Fruit fly (Drosophila melanogaster) whole organism, embryonic: ENCODE results near the gene Rok.

Experiments
- Bgb ChIP-seq: fragments of 200-800 bp; sonication (Bioruptor generic); IDR thresholded peaks from 2 replicates; pipeline ENCODE4 v1.3.6; 2022; ENCODE audit warnings: missing biosample characterization, missing genetic modification characterization; ENCODE audit not compliant: partially characterized antibody
- CG10543 ChIP-seq: fragments of 200-800 bp; sonication (Bioruptor generic); optimal IDR thresholded peaks from 3 replicates; lab custom pipeline; 2017; ENCODE audit warnings: missing biosample characterization, mild to moderate bottlenecking, missing genetic modification characterization, moderate library complexity
- CG11247 ChIP-seq: fragments of 200-800 bp; sonication (Bioruptor generic); IDR thresholded peaks from 2 replicates; pipeline ENCODE4 v1.3.6; 2022; ENCODE audit warnings: missing biosample characterization, missing genetic modification characterization
- CG11398 ChIP-seq: fragments of 200-800 bp; sonication (Bioruptor generic); optimal IDR thresholded peaks from 2 replicates; lab custom pipeline; 2016; ENCODE audit warnings: missing biosample characterization, missing genetic modification characterization
- CG12155 ChIP-seq: fragments of 200-800 bp; sonication (Bioruptor generic); optimal IDR thresholded peaks from 3 replicates; lab custom pipeline; 2016; ENCODE audit warnings: missing biosample characterization, missing genetic modification characterization
- CG14667 ChIP-seq: fragments of 200-800 bp; sonication (Bioruptor generic); IDR thresholded peaks from 2 replicates; pipeline ENCODE4 v1.3.6; 2022; ENCODE audit warnings: missing biosample characterization, missing genetic modification characterization
- CG14860 ChIP-seq: fragments of 200-800 bp; sonication (Bioruptor generic); IDR thresholded peaks from 3 replicates; pipeline ENCODE4 v1.3.6; 2022; ENCODE audit warnings: missing biosample characterization, missing genetic modification characterization; ENCODE audit not compliant: partially characterized antibody
- CG17359 ChIP-seq: fragments of 200-800 bp; sonication (Bioruptor generic); optimal IDR thresholded peaks from 3 replicates; lab custom pipeline; 2018; ENCODE audit warnings: missing biosample characterization, mild to moderate bottlenecking, missing genetic modification characterization, moderate library complexity
- CG18764 ChIP-seq: fragments of 200-800 bp; sonication (Bioruptor generic); optimal IDR thresholded peaks from 3 replicates; lab custom pipeline; 2016; ENCODE audit warnings: missing biosample characterization, missing genetic modification characterization
- CG2129 ChIP-seq: fragments of 200-800 bp; sonication (Bioruptor generic); IDR thresholded peaks from 2 replicates; pipeline ENCODE4 v1.3.6; 2022; ENCODE audit warnings: missing biosample characterization, missing genetic modification characterization; ENCODE audit not compliant: partially characterized antibody
- CG30403 ChIP-seq: fragments of 200-800 bp; sonication (Bioruptor generic); optimal IDR thresholded peaks from 3 replicates; lab custom pipeline; 2016; ENCODE audit warnings: missing biosample characterization, missing genetic modification characterization
- CG3407 ChIP-seq: fragments of 200-800 bp; sonication (Bioruptor generic); optimal IDR thresholded peaks from 2 replicates; lab custom pipeline; 2018; ENCODE audit warnings: missing biosample characterization, mild to moderate bottlenecking, missing genetic modification characterization
- CG4707 ChIP-seq: fragments of 200-800 bp; sonication (Bioruptor generic); optimal IDR thresholded peaks from 2 replicates; lab custom pipeline; 2018; ENCODE audit warnings: missing biosample characterization, mild to moderate bottlenecking, missing genetic modification characterization, moderate library complexity
- CG4730 ChIP-seq: fragments of 200-800 bp; sonication (Bioruptor generic); IDR thresholded peaks from 2 replicates; pipeline ENCODE4 v1.3.6; 2022; ENCODE audit warnings: missing biosample characterization, missing genetic modification characterization
- CG4854 ChIP-seq: fragments of 200-800 bp; sonication (Bioruptor generic); optimal IDR thresholded peaks from 2 replicates; lab custom pipeline; 2016; ENCODE audit warnings: missing biosample characterization, missing genetic modification characterization, inconsistent platforms
- CG6254 ChIP-seq: fragments of 200-800 bp; sonication (Bioruptor generic); optimal IDR thresholded peaks from 3 replicates; lab custom pipeline; 2017; ENCODE audit warnings: mild to moderate bottlenecking, missing biosample characterization, missing genetic modification reagents, missing genetic modification characterization
- CG6272 ChIP-seq: fragments of 200-800 bp; sonication (Bioruptor generic); IDR thresholded peaks from 2 replicates; pipeline ENCODE4 v1.3.6; 2022; ENCODE audit warnings: missing biosample characterization, missing genetic modification characterization
- CG6791 ChIP-seq: fragments of 200-800 bp; sonication (Bioruptor generic); IDR thresholded peaks from 3 replicates; pipeline ENCODE4 v1.3.6; 2022; ENCODE audit warnings: missing biosample characterization, missing genetic modification characterization; ENCODE audit not compliant: partially characterized antibody
- CG6813 ChIP-seq: fragments of 200-800 bp; sonication (Bioruptor generic); optimal IDR thresholded peaks from 2 replicates; lab custom pipeline; 2017; ENCODE audit warnings: missing biosample characterization, missing genetic modification characterization, mild to moderate bottlenecking, moderate library complexity, missing genetic modification reagents
- CG9876 ChIP-seq: fragments of 200-800 bp; sonication (Bioruptor generic); optimal IDR thresholded peaks from 2 replicates; lab custom pipeline; 2016; ENCODE audit warnings: missing biosample characterization, missing genetic modification characterization
- CG9932 ChIP-seq: fragments of 200-800 bp; sonication (Bioruptor generic); IDR thresholded peaks from 2 replicates; pipeline ENCODE4 v1.3.6; 2022; ENCODE audit warnings: missing biosample characterization, missing genetic modification characterization
- Camta ChIP-seq: fragments of 200-800 bp; sonication (Bioruptor generic); optimal IDR thresholded peaks from 2 replicates; lab custom pipeline; 2016; ENCODE audit warnings: missing biosample characterization, missing genetic modification characterization
- D19B ChIP-seq: fragments of 200-800 bp; sonication (Bioruptor generic); optimal IDR thresholded peaks from 2 replicates; lab custom pipeline; 2017; ENCODE audit warnings: missing biosample characterization, mild to moderate bottlenecking, missing genetic modification characterization
- Dbx ChIP-seq: fragments of 200-800 bp; sonication (Bioruptor generic); IDR thresholded peaks from 3 replicates; pipeline ENCODE4 v1.3.6; 2022; ENCODE audit warnings: missing biosample characterization, missing genetic modification characterization
- Dek ChIP-seq: fragments of 200-800 bp; sonication (Bioruptor generic); optimal IDR thresholded peaks from 3 replicates; lab custom pipeline; 2019; ENCODE audit warnings: missing biosample characterization, mild to moderate bottlenecking, missing genetic modification characterization, moderate library complexity
- Drgx ChIP-seq: fragments of 200-800 bp; sonication (Bioruptor generic); IDR thresholded peaks from 2 replicates; pipeline ENCODE4 v1.3.6; 2022; ENCODE audit warnings: missing biosample characterization, missing genetic modification characterization
- HLH54F ChIP-seq: fragments of 200-800 bp; sonication (Bioruptor generic); optimal IDR thresholded peaks from 3 replicates; lab custom pipeline; 2016; ENCODE audit warnings: missing biosample characterization, missing genetic modification characterization
- Med ChIP-seq: fragments of 200-800 bp; sonication (Bioruptor generic); peaks from one replicate; lab custom pipeline; 2016; ENCODE audit warnings: missing biosample characterization, missing genetic modification characterization, mild to moderate bottlenecking, inconsistent platforms, moderate library complexity
- Nf-YB ChIP-seq: fragments of 200-800 bp; sonication (Bioruptor generic); optimal IDR thresholded peaks from 3 replicates; lab custom pipeline; 2019; ENCODE audit warnings: missing biosample characterization, mild to moderate bottlenecking, missing genetic modification characterization, moderate library complexity
- Rfx ChIP-seq: fragments of 200-800 bp; sonication (Bioruptor generic); IDR thresholded peaks from 2 replicates; pipeline ENCODE4 v1.3.6; 2022; ENCODE audit warnings: missing biosample characterization, missing genetic modification characterization
- Spps ChIP-seq: fragments of 200-800 bp; sonication (Bioruptor generic); optimal IDR thresholded peaks from 2 replicates; lab custom pipeline; 2018; ENCODE audit warnings: missing biosample characterization, mild to moderate bottlenecking, missing genetic modification characterization
- Sry-δ ChIP-seq: fragments of 200-800 bp; sonication (Bioruptor generic); optimal IDR thresholded peaks from 2 replicates; lab custom pipeline; 2016; ENCODE audit warnings: missing biosample characterization, missing genetic modification characterization
- Vsx1 ChIP-seq: fragments of 200-800 bp; sonication (Bioruptor generic); optimal IDR thresholded peaks from 2 replicates; lab custom pipeline; 2017; ENCODE audit warnings: missing biosample characterization, mild to moderate bottlenecking, missing genetic modification characterization, missing genetic modification reagents
- cwo ChIP-seq: fragments of 200-800 bp; sonication (Bioruptor generic); optimal IDR thresholded peaks from 3 replicates; lab custom pipeline; 2017; ENCODE audit warnings: missing biosample characterization, missing genetic modification characterization, mild to moderate bottlenecking, moderate library complexity, missing genetic modification reagents
- disco-r ChIP-seq: fragments of 200-800 bp; sonication (Bioruptor generic); optimal IDR thresholded peaks from 2 replicates; lab custom pipeline; 2016; ENCODE audit warnings: missing biosample characterization, missing genetic modification characterization
- dysf ChIP-seq: fragments of 200-800 bp; sonication (Bioruptor generic); IDR thresholded peaks from 3 replicates; pipeline ENCODE4 v1.3.6; 2022; ENCODE audit warnings: missing biosample characterization, missing genetic modification characterization
- esg ChIP-seq: fragments of 200-800 bp; sonication (Bioruptor generic); conservative IDR thresholded peaks from 2 replicates; pipeline ENCODE4 v1.3.6; 2022; ENCODE audit warnings: missing biosample characterization, missing genetic modification characterization
- exex ChIP-seq: fragments of 200-800 bp; sonication (Bioruptor generic); optimal IDR thresholded peaks from 4 replicates; lab custom pipeline; 2018; ENCODE audit warnings: missing biosample characterization, mild to moderate bottlenecking, missing genetic modification characterization, moderate library complexity
- fru ChIP-seq: fragments of >200 bp; optimal IDR thresholded peaks from 2 replicates; lab custom pipeline; 2017
- gsb ChIP-seq: fragments of 200-800 bp; sonication (Bioruptor generic); IDR thresholded peaks from 2 replicates; pipeline ENCODE4 v1.3.6; 2022; ENCODE audit warnings: missing biosample characterization, missing genetic modification characterization
- gsb-n ChIP-seq: fragments of 200-800 bp; sonication (Bioruptor generic); optimal IDR thresholded peaks from 3 replicates; lab custom pipeline; 2018; ENCODE audit warnings: missing biosample characterization, mild to moderate bottlenecking, missing genetic modification characterization
- hbn ChIP-seq: fragments of 200-800 bp; sonication (Bioruptor generic); IDR thresholded peaks from 2 replicates; pipeline ENCODE4 v1.3.6; 2022; ENCODE audit warnings: missing biosample characterization, missing genetic modification characterization; ENCODE audit not compliant: partially characterized antibody
- nerfin-2 ChIP-seq: fragments of 200-800 bp; sonication (Bioruptor generic); IDR thresholded peaks from 2 replicates; pipeline ENCODE4 v1.3.6; 2022; ENCODE audit warnings: missing biosample characterization, missing genetic modification characterization; ENCODE audit not compliant: partially characterized antibody
- phol ChIP-seq: fragments of 200-800 bp; sonication (Bioruptor generic); optimal IDR thresholded peaks from 3 replicates; lab custom pipeline; 2018; ENCODE audit warnings: missing biosample characterization, mild to moderate bottlenecking, missing genetic modification characterization, moderate library complexity
- pros ChIP-seq: fragments of 200-800 bp; sonication (Bioruptor generic); optimal IDR thresholded peaks from 3 replicates; lab custom pipeline; 2019; ENCODE audit warnings: missing biosample characterization, mild to moderate bottlenecking, missing genetic modification characterization, moderate library complexity
- shn ChIP-seq: fragments of 200-800 bp; sonication (Bioruptor generic); optimal IDR thresholded peaks from 3 replicates; lab custom pipeline; 2016; ENCODE audit warnings: missing biosample characterization, missing genetic modification characterization
- sima ChIP-seq: fragments of 200-800 bp; sonication (Bioruptor generic); optimal IDR thresholded peaks from 2 replicates; lab custom pipeline; 2016; ENCODE audit warnings: missing biosample characterization, missing genetic modification characterization
- trem ChIP-seq: fragments of 200-800 bp; optimal IDR thresholded peaks from 3 replicates; lab custom pipeline; 2019; ENCODE audit warnings: missing biosample characterization, mild to moderate bottlenecking, missing genetic modification characterization, moderate library complexity
- unpg ChIP-seq: fragments of 200-800 bp; sonication (Bioruptor generic); optimal IDR thresholded peaks from 3 replicates; lab custom pipeline; 2018; ENCODE audit warnings: missing biosample characterization, mild to moderate bottlenecking, missing genetic modification characterization, moderate library complexity
- yki ChIP-seq: fragments of >200 bp; optimal IDR thresholded peaks from 3 replicates; lab custom pipeline; 2018
- zen2 ChIP-seq: fragments of 200-800 bp; sonication (Bioruptor generic); IDR thresholded peaks from 3 replicates; pipeline ENCODE4 v1.3.6; 2022; ENCODE audit warnings: missing biosample characterization, missing genetic modification characterization; ENCODE audit not compliant: partially characterized antibody

Gene Rok

dm6 chrX:16621462-16621861, 15.8 kb downstream of the Rok start, which contains the start of gene CG9782 (continued):
- TF ChIP-seq gsb-n (tag; lab: Kevin White, UChicago) (no peak), sima (GFP tag; lab: Kevin White, UChicago) (no peak), CG9932 (GFP tag; lab: Robert Waterston, UW) (0 out of 2 replicates have a peak, but pooled peaks have one; percentile 19), CG2129 (GFP tag; lab: Robert Waterston, UW) (no peak), CG6272 (no peak), CG30403 (GFP tag; lab: Kevin White, UChicago) (no peak), phol (tag; lab: Kevin White, UChicago) (no peak), exex (tag; lab: Kevin White, UChicago) (no peak), Med (GFP tag; lab: Kevin White, UChicago) (peak; percentile 13), cwo (peak; percentile 0), shn (GFP tag; lab: Kevin White, UChicago) (no peak), Vsx1 (no peak), Nf-YB (GFP tag; lab: Kevin White, UChicago) (no peak), CG14860 (GFP tag; lab: Robert Waterston, UW) (no peak), CG18764 (GFP tag; lab: Kevin White, UChicago) (no peak), CG6254 (GFP tag; lab: Kevin White, UChicago) (no peak), D19B (GFP tag; lab: Kevin White, UChicago) (no peak), Rfx (GFP tag; lab: Robert Waterston, UW) (0 out of 2 replicates have a peak, but pooled peaks have one; percentile 21), Spps (tag; lab: Kevin White, UChicago) (no peak), CG11247 (GFP tag; lab: Robert Waterston, UW) (no peak), CG12155 (GFP tag; lab: Kevin White, UChicago) (no peak), Dek (tag; lab: Kevin White, UChicago) (no peak), esg (GFP tag; lab: Robert Waterston, UW) (no peak), CG17359 (tag; lab: Kevin White, UChicago) (no peak), CG11398 (GFP tag; lab: Kevin White, UChicago) (no peak), disco-r (no peak), Drgx (GFP tag; lab: Robert Waterston, UW) (no peak), CG3407 (GFP tag; lab: Kevin White, UChicago) (no peak), CG6791 (GFP tag; lab: Robert Waterston, UW) (no peak), CG10543 (no peak), zen2 (GFP tag; lab: Robert Waterston, UW) (no peak), Sry-δ (GFP tag; lab: Kevin White, UChicago) (no peak), fru (lab: Kevin White, UChicago) (no peak), gsb (GFP tag; lab: Robert Waterston, UW) (no peak), CG4730 (GFP tag; lab: Robert Waterston, UW) (no peak), CG4707 (GFP tag; lab: Kevin White, UChicago) (no peak), dysf (0 out of 3 replicates have a peak, but pooled peaks have one; percentile 16), nerfin-2 (GFP tag; lab: Robert Waterston, UW) (no peak), CG6813 (GFP tag; lab: Kevin White, UChicago) (no peak), CG9876 (GFP tag; lab: Kevin White, UChicago) (no peak), HLH54F (GFP tag; lab: Kevin White, UChicago) (no peak), CG14667 (GFP tag; lab: Robert Waterston, UW) (no peak), pros (no peak), Dbx (GFP tag; lab: Robert Waterston, UW) (0 out of 3 replicates have a peak, but pooled peaks have one; percentile 16), unpg (no peak), hbn (GFP tag; lab: Robert Waterston, UW) (no peak), Camta (GFP tag; lab: Kevin White, UChicago) (no peak), CG4854 (GFP tag; lab: Kevin White, UChicago) (no peak), yki (lab: Kevin White, UChicago) (no peak), trem (tag; lab: Kevin White, UChicago) (no peak), Bgb (GFP tag; lab: Robert Waterston, UW) (0 out of 2 replicates have a peak, but pooled peaks have one; percentile 36)
